Fruit fly (Drosophila melanogaster) whole organism, embryonic: ENCODE measurements around the gene fz.
A peak's percentile ranks its signal among the peaks of the same experiment; 100 is the strongest.

Experiments
- Atf3 ChIP-seq: fragments of 200-800 bp; sonication (Bioruptor generic); optimal IDR thresholded peaks from 3 replicates; lab custom pipeline; 2016; ENCODE audit warnings: missing biosample characterization, missing genetic modification characterization
- Atf6 ChIP-seq: fragments of 200-800 bp; sonication (Bioruptor generic); IDR thresholded peaks from 2 replicates; pipeline ENCODE4 v1.3.6; 2022; ENCODE audit warnings: missing biosample characterization, missing genetic modification characterization
- C15 ChIP-seq: fragments of 200-800 bp; sonication (Bioruptor generic); IDR thresholded peaks from 3 replicates; pipeline ENCODE4 v1.3.6; 2022; ENCODE audit warnings: missing biosample characterization, missing genetic modification characterization
- CG10274 ChIP-seq: fragments of 200-800 bp; sonication (Bioruptor generic); optimal IDR thresholded peaks from 3 replicates; lab custom pipeline; 2017; ENCODE audit warnings: missing biosample characterization, mild to moderate bottlenecking, missing genetic modification characterization
- CG11093 ChIP-seq: fragments of 200-800 bp; sonication (Bioruptor generic); IDR thresholded peaks from 3 replicates; pipeline ENCODE4 v1.3.6; 2022; ENCODE audit warnings: missing biosample characterization, missing genetic modification characterization
- CG11696 ChIP-seq: fragments of 200-800 bp; sonication (Bioruptor generic); IDR thresholded peaks from 2 replicates; pipeline ENCODE4 v1.3.6; 2022; ENCODE audit warnings: missing biosample characterization, missing genetic modification characterization
- CG12104 ChIP-seq: fragments of 200-800 bp; sonication (Bioruptor generic); optimal IDR thresholded peaks from 3 replicates; lab custom pipeline; 2016; ENCODE audit warnings: missing biosample characterization, missing genetic modification characterization
- CG12942 ChIP-seq: fragments of 200-800 bp; sonication (Bioruptor generic); optimal IDR thresholded peaks from 3 replicates; lab custom pipeline; 2016; ENCODE audit warnings: missing biosample characterization, missing genetic modification characterization
- CG13424 ChIP-seq: fragments of 200-800 bp; sonication (Bioruptor generic); optimal IDR thresholded peaks from 2 replicates; lab custom pipeline; 2019; ENCODE audit warnings: missing biosample characterization, mild to moderate bottlenecking, missing genetic modification characterization, moderate library complexity
- CG14860 ChIP-seq: fragments of 200-800 bp; sonication (Bioruptor generic); IDR thresholded peaks from 3 replicates; pipeline ENCODE4 v1.3.6; 2022; ENCODE audit warnings: missing biosample characterization, missing genetic modification characterization; ENCODE audit not compliant: partially characterized antibody
- CG17186 ChIP-seq: fragments of 200-800 bp; sonication (Bioruptor generic); optimal IDR thresholded peaks from 3 replicates; lab custom pipeline; 2017; ENCODE audit warnings: missing biosample characterization, missing genetic modification reagents, missing genetic modification characterization
- CG18011 ChIP-seq: fragments of 200-800 bp; sonication (Bioruptor generic); optimal IDR thresholded peaks from 2 replicates; lab custom pipeline; 2017; ENCODE audit warnings: missing biosample characterization, missing genetic modification characterization, mild to moderate bottlenecking, moderate library complexity, missing genotype
- CG2678 ChIP-seq: fragments of 200-800 bp; sonication (Bioruptor generic); optimal IDR thresholded peaks from 3 replicates; lab custom pipeline; 2019; ENCODE audit warnings: missing biosample characterization, mild to moderate bottlenecking, missing genetic modification characterization, moderate library complexity
- CG30403 ChIP-seq: fragments of 200-800 bp; sonication (Bioruptor generic); optimal IDR thresholded peaks from 3 replicates; lab custom pipeline; 2016; ENCODE audit warnings: missing biosample characterization, missing genetic modification characterization
- CG34376 ChIP-seq: fragments of 200-800 bp; sonication (Bioruptor generic); optimal IDR thresholded peaks from 2 replicates; lab custom pipeline; 2018; ENCODE audit warnings: missing biosample characterization, mild to moderate bottlenecking, missing genetic modification characterization
- CG3838 ChIP-seq: fragments of 200-800 bp; sonication (Bioruptor generic); optimal IDR thresholded peaks from 3 replicates; lab custom pipeline; 2016; ENCODE audit warnings: missing biosample characterization, missing genetic modification characterization
- CG6254 ChIP-seq: fragments of 200-800 bp; sonication (Bioruptor generic); optimal IDR thresholded peaks from 3 replicates; lab custom pipeline; 2017; ENCODE audit warnings: mild to moderate bottlenecking, missing biosample characterization, missing genetic modification reagents, missing genetic modification characterization
- CG8290 ChIP-seq, 3 experiments: fragments of 200-800 bp; sonication (Bioruptor generic); optimal IDR thresholded peaks; 2 replicates each; lab custom pipeline; 2016 to 2019; ENCODE audit warnings: missing biosample characterization in 3 of 3, missing genetic modification characterization in 3 of 3, mild to moderate bottlenecking in 2 of 3, moderate library complexity in 1 of 3
- CG9727 ChIP-seq: fragments of 200-800 bp; sonication (Bioruptor generic); optimal IDR thresholded peaks from 3 replicates; lab custom pipeline; 2017; ENCODE audit warnings: missing biosample characterization, mild to moderate bottlenecking, missing genetic modification characterization
- CG9932 ChIP-seq: fragments of 200-800 bp; sonication (Bioruptor generic); IDR thresholded peaks from 2 replicates; pipeline ENCODE4 v1.3.6; 2022; ENCODE audit warnings: missing biosample characterization, missing genetic modification characterization
- Chrac-16 ChIP-seq: fragments of 200-800 bp; sonication (Bioruptor generic); optimal IDR thresholded peaks from 3 replicates; lab custom pipeline; 2016; ENCODE audit warnings: missing biosample characterization, missing genetic modification characterization
- Dip3 ChIP-seq: fragments of 200-800 bp; sonication (Bioruptor generic); optimal IDR thresholded peaks from 3 replicates; lab custom pipeline; 2016; ENCODE audit warnings: missing biosample characterization, missing genetic modification characterization
- Doc2 ChIP-seq: fragments of 200-800 bp; sonication (Bioruptor generic); IDR thresholded peaks from 2 replicates; pipeline ENCODE4 v1.3.6; 2022; ENCODE audit warnings: missing biosample characterization, missing genetic modification characterization
- E2f2 ChIP-seq: fragments of 200-800 bp; sonication (Bioruptor generic); IDR thresholded peaks from 2 replicates; pipeline ENCODE4 v1.3.6; 2022; ENCODE audit warnings: missing biosample characterization, missing genetic modification characterization
- Fer1 ChIP-seq: fragments of 200-800 bp; sonication (Bioruptor generic); optimal IDR thresholded peaks from 2 replicates; lab custom pipeline; 2017; ENCODE audit warnings: missing biosample characterization, mild to moderate bottlenecking, missing genetic modification characterization
- Fer2 ChIP-seq: fragments of 200-800 bp; sonication (Bioruptor generic); optimal IDR thresholded peaks from 2 replicates; lab custom pipeline; 2018; ENCODE audit warnings: missing biosample characterization, mild to moderate bottlenecking, missing genetic modification characterization, moderate library complexity
- Fer3 ChIP-seq: fragments of 200-800 bp; sonication (Bioruptor generic); optimal IDR thresholded peaks from 2 replicates; lab custom pipeline; 2018; ENCODE audit warnings: missing biosample characterization, mild to moderate bottlenecking, missing genetic modification characterization, moderate library complexity
- Mes4 ChIP-seq: fragments of 200-800 bp; sonication (Bioruptor generic); optimal IDR thresholded peaks from 2 replicates; lab custom pipeline; 2016; ENCODE audit warnings: missing biosample characterization, missing genetic modification characterization
- Myb ChIP-seq: fragments of 200-800 bp; sonication (Bioruptor generic); optimal IDR thresholded peaks from 2 replicates; lab custom pipeline; 2016; ENCODE audit warnings: missing biosample characterization, missing genetic modification characterization
- Neu2 ChIP-seq: fragments of 200-800 bp; sonication (Bioruptor generic); optimal IDR thresholded peaks from 3 replicates; lab custom pipeline; 2016; ENCODE audit warnings: missing biosample characterization, missing genetic modification characterization, borderline replicate concordance
- Oli ChIP-seq: fragments of 200-800 bp; sonication (Bioruptor generic); optimal IDR thresholded peaks from 2 replicates; lab custom pipeline; 2018; ENCODE audit warnings: missing biosample characterization, mild to moderate bottlenecking, missing genetic modification characterization, moderate library complexity
- Optix ChIP-seq: fragments of 200-800 bp; sonication (Bioruptor generic); IDR thresholded peaks from 3 replicates; pipeline ENCODE4 v1.3.6; 2022; ENCODE audit warnings: missing biosample characterization, missing genetic modification characterization
- Ssrp ChIP-seq: fragments of 200-800 bp; sonication (Bioruptor generic); optimal IDR thresholded peaks from 2 replicates; lab custom pipeline; 2018; ENCODE audit warnings: missing biosample characterization, mild to moderate bottlenecking, missing genetic modification characterization, moderate library complexity
- Taf1 ChIP-seq: fragments of 200-800 bp; sonication (Bioruptor generic); IDR thresholded peaks from 2 replicates; pipeline ENCODE4 v1.3.6; 2022; ENCODE audit warnings: missing biosample characterization, missing genetic modification characterization
- az2 ChIP-seq: fragments of 200-800 bp; sonication (Bioruptor generic); optimal IDR thresholded peaks from 3 replicates; lab custom pipeline; 2016; ENCODE audit warnings: missing biosample characterization, missing genetic modification characterization
- btn ChIP-seq: fragments of 200-800 bp; sonication (Bioruptor generic); optimal IDR thresholded peaks from 2 replicates; lab custom pipeline; 2016; ENCODE audit warnings: missing biosample characterization, missing genetic modification characterization
- crol ChIP-seq: fragments of 200-800 bp; sonication (Bioruptor generic); IDR thresholded peaks from 2 replicates; pipeline ENCODE4 v1.3.6; 2022; ENCODE audit warnings: missing biosample characterization, missing genetic modification characterization
- emc ChIP-seq: fragments of 200-800 bp; sonication (Bioruptor generic); optimal IDR thresholded peaks from 2 replicates; lab custom pipeline; 2016; ENCODE audit warnings: missing biosample characterization, missing genetic modification characterization
- grau ChIP-seq: fragments of 200-800 bp; optimal IDR thresholded peaks from 3 replicates; lab custom pipeline; 2019; ENCODE audit warnings: missing biosample characterization, mild to moderate bottlenecking, missing genetic modification characterization, moderate library complexity
- gsb-n ChIP-seq: fragments of 200-800 bp; sonication (Bioruptor generic); optimal IDR thresholded peaks from 3 replicates; lab custom pipeline; 2018; ENCODE audit warnings: missing biosample characterization, mild to moderate bottlenecking, missing genetic modification characterization
- hb ChIP-seq: fragments of 200-800 bp; sonication (Bioruptor generic); IDR thresholded peaks from 3 replicates; pipeline ENCODE4 v1.3.6; 2022; ENCODE audit warnings: missing biosample characterization, missing genetic modification characterization; ENCODE audit not compliant: partially characterized antibody
- jigr1 ChIP-seq: fragments of 200-800 bp; sonication (Bioruptor generic); IDR thresholded peaks from 3 replicates; pipeline ENCODE4 v1.3.6; 2022; ENCODE audit warnings: missing biosample characterization, missing genetic modification characterization
- ken ChIP-seq: fragments of 200-800 bp; sonication (Bioruptor generic); IDR thresholded peaks from 3 replicates; pipeline ENCODE4 v1.3.6; 2022; ENCODE audit warnings: missing biosample characterization, missing genetic modification characterization
- nmo ChIP-seq: fragments of 200-800 bp; sonication (Bioruptor generic); optimal IDR thresholded peaks from 2 replicates; lab custom pipeline; 2018; ENCODE audit warnings: missing biosample characterization, mild to moderate bottlenecking, missing genetic modification characterization, moderate library complexity
- sens-2 ChIP-seq: fragments of 200-800 bp; sonication (Bioruptor generic); IDR thresholded peaks from 2 replicates; pipeline ENCODE4 v1.3.6; 2022; ENCODE audit warnings: missing biosample characterization, missing genetic modification characterization
- sna ChIP-seq: fragments of 200-800 bp; sonication (Bioruptor generic); IDR thresholded peaks from 2 replicates; pipeline ENCODE4 v1.3.6; 2022; ENCODE audit warnings: missing biosample characterization, missing genetic modification characterization; ENCODE audit not compliant: partially characterized antibody
- usp ChIP-seq: fragments of >200 bp; optimal IDR thresholded peaks from 2 replicates; lab custom pipeline; 2017; ENCODE audit warnings: missing biosample characterization, missing genetic modification characterization
- wek ChIP-seq: fragments of 200-800 bp; sonication (Bioruptor generic); optimal IDR thresholded peaks from 3 replicates; lab custom pipeline; 2018; ENCODE audit warnings: missing biosample characterization, mild to moderate bottlenecking, missing genetic modification characterization, moderate library complexity
- zfh2 ChIP-seq: fragments of 200-800 bp; sonication (Bioruptor generic); optimal IDR thresholded peaks from 2 replicates; lab custom pipeline; 2016; ENCODE audit warnings: missing biosample characterization, missing genetic modification characterization

Gene fz

DNA sequence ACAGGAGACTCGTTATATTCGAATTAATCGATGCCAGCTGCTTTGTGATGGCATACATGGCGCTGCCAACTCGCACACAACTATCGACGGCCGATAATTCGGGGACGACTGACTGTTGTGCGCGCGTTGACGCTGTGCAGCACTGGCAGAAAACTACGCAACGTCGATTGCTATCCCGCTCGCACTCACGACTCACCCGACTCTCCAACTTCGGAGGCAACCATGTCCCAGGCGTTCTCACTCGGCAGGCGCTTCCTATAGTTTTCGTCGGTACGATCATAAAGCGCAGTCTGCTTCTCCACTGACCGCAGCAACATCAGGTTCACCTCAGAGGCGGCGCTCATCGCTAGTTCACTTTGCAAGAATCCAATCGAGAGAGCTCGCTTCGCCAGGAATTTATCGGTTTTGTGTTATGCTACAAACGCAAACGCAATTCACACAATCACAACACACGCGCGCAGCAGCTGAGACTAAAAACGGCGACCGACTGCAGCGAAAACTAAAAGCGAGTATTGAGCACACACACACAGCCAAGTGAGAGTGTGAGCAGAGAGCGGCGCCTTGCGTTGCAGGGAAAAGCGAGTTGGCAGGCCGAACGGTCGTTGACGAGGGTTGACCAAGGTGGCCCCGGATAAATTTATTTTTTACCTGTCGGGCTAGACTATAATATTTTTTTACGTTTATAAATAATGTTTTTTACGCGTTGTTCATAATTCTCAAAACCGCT lies 135.4 kb downstream of the fz start, which contains the start of gene stwl (continued):
- no peak for TF ChIP-seq Mes4 (GFP tag; lab: Kevin White, UChicago)
- TF ChIP-seq Atf3 (GFP tag; lab: Kevin White, UChicago): peak; percentile 1
- peak; percentile 89 for TF ChIP-seq CG8290 (GFP tag; optimal IDR thresholded peaks at IDR 0.05; lab: Kevin White, UChicago)
- TF ChIP-seq CG8290 (tag; optimal IDR thresholded peaks at IDR 0.05; lab: Kevin White, UChicago): peak; percentile 83 to 95
- no peak for TF ChIP-seq usp (GFP tag; lab: Kevin White, UChicago)
- TF ChIP-seq btn (GFP tag; lab: Kevin White, UChicago): no peak
- peak; percentile 5 for TF ChIP-seq grau (tag; lab: Kevin White, UChicago)
- TF ChIP-seq crol (GFP tag; lab: Robert Waterston, UW): no peak
- peak; percentile 60 for TF ChIP-seq Chrac-16 (GFP tag; lab: Kevin White, UChicago)
- peak; percentile 58 for TF ChIP-seq CG12942 (GFP tag; lab: Kevin White, UChicago)
- no peak for TF ChIP-seq CG11696 (GFP tag; lab: Robert Waterston, UW)
- TF ChIP-seq ken (GFP tag; lab: Robert Waterston, UW): peak; percentile 63; the same call in 2 of the 3 replicates
- no peak for TF ChIP-seq Neu2 (GFP tag; lab: Kevin White, UChicago)
- TF ChIP-seq CG13424 (tag; lab: Kevin White, UChicago): peak; percentile 25
- peak; percentile 54 for TF ChIP-seq Dip3
- TF ChIP-seq Ssrp (tag; lab: Kevin White, UChicago): no peak
- no peak for TF ChIP-seq gsb-n
- TF ChIP-seq CG14860 (GFP tag; lab: Robert Waterston, UW): peak; percentile 76
- TF ChIP-seq wek (GFP tag; lab: Kevin White, UChicago): peak; percentile 18
- no peak; the same call in 1 of the 2 replicates for TF ChIP-seq Atf6 (GFP tag; lab: Robert Waterston, UW)
- TF ChIP-seq CG17186 (GFP tag; lab: Kevin White, UChicago): peak; percentile 76
- TF ChIP-seq CG9727 (GFP tag; lab: Kevin White, UChicago): no peak
- no peak for TF ChIP-seq CG6254 (GFP tag; lab: Kevin White, UChicago)
- TF ChIP-seq Doc2 (GFP tag; lab: Robert Waterston, UW): no peak
- peak; percentile 47 for TF ChIP-seq CG11093
- no peak for TF ChIP-seq CG34376
- TF ChIP-seq sna (GFP tag; lab: Robert Waterston, UW): peak; percentile 74
- peak; percentile 56 for TF ChIP-seq Fer1 (GFP tag; lab: Kevin White, UChicago)
- TF ChIP-seq Myb (GFP tag; lab: Kevin White, UChicago): peak; percentile 73
- TF ChIP-seq sens-2 (GFP tag; lab: Robert Waterston, UW): no peak
- TF ChIP-seq jigr1 (GFP tag; lab: Robert Waterston, UW): no peak; the same call in 1 of the 3 replicates
- no peak for TF ChIP-seq CG30403
- TF ChIP-seq hb: peak; percentile 62; the same call in 2 of the 3 replicates
- no peak for TF ChIP-seq CG3838 (GFP tag; lab: Kevin White, UChicago)
- peak; percentile 50; the same call in 1 of the 2 replicates for TF ChIP-seq Taf1 (GFP tag; lab: Robert Waterston, UW)
- no peak for TF ChIP-seq az2 (GFP tag; lab: Kevin White, UChicago)
- TF ChIP-seq emc (GFP tag; lab: Kevin White, UChicago): no peak
- peak; percentile 76 for TF ChIP-seq CG9932 (GFP tag; lab: Robert Waterston, UW)
- TF ChIP-seq nmo (GFP tag; lab: Kevin White, UChicago): peak; percentile 47
- no peak; the same call in 1 of the 2 replicates for TF ChIP-seq E2f2 (GFP tag; lab: Robert Waterston, UW)
- TF ChIP-seq zfh2 (GFP tag; lab: Kevin White, UChicago): peak; percentile 59
- no peak for TF ChIP-seq Oli (tag; lab: Kevin White, UChicago)
- no peak for TF ChIP-seq CG12104 (GFP tag; lab: Kevin White, UChicago)
- peak; percentile 10 for TF ChIP-seq Fer3
- no peak for TF ChIP-seq Optix (GFP tag; lab: Robert Waterston, UW)
- TF ChIP-seq Fer2 (tag; lab: Kevin White, UChicago): peak; percentile 25
- no peak for TF ChIP-seq CG18011 (GFP tag; lab: Kevin White, UChicago)
- no peak for TF ChIP-seq CG10274
- TF ChIP-seq C15 (GFP tag; lab: Robert Waterston, UW): 0 out of 3 replicates have a peak, but pooled peaks have one; percentile 16
- TF ChIP-seq CG2678 (tag; lab: Kevin White, UChicago): no peak
